Fruit fly (Drosophila melanogaster) S2 (cell line): ENCODE measurements around the gene CG6333.

Source experiments
- CG8478 ChIP-seq: fragments of >200 bp; optimal IDR thresholded peaks from 2 replicates; lab custom pipeline; 2018
- CTCF ChIP-seq, 2 experiments: fragments of >200 bp; optimal IDR thresholded peaks; 2 replicates each; lab custom pipeline; 2018

DNA sequence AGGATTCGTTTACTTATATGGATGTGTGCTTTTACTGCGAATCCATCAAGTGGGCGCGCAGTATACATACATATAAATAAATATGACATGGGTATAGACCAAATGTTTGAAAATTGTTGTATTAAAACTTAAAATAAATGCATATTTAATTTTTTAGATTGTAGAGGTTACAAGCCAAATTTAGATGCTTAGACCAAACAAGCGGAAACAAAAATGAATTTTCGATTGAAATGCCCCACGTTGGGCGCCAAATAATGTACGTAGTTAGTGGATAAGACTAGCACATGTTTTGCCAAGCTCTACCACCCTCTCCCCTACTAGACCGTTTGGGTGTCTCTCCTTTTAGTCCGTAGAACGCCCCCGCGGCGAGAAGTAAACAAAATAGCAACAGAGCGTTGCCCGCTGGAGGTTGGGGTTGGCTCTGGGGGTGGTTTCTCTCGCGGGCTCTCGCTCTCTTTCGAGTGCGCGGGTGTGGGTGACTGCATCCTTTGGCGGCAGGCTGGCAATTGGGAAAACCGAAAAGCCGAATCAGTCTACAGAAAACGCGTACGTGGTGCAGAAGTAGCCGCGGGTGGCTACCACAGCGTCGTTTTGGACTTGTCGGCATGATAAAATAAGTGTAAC is 47.0 kb downstream of the CG6333 start, which contains the start of gene CG18265:
- TF ChIP-seq CTCF (optimal IDR thresholded peaks at IDR 0.05; lab: Kevin White, UChicago) (no peak), CG8478 (lab: Kevin White, UChicago) (no peak)
